Fruit fly (Drosophila melanogaster): ENCODE results near the gene CG9689.

CG9689 gene

DNA sequence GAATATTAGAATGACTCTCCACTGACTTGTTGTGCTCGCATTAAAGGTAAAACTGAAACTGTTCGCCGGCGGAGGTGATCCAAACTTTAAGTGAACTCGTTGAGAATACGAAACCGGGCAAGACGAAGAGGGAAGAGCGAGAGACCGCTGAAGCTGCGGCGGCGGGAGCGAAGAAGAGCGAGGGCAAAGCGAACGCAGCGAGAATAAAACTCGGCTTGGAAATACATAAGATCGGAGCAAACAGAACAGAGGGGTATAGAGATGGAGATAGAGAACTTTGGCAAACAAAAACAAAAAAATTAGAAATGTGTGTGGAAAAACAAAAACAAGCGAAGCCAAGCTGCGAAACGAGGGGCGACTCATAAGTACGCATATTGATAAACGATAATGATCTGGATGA lies 49.1 kb downstream of the CG9689 start, which contains the start of gene Idgf4 (continued):
- TF ChIP-seq topi (GFP tag; optimal IDR thresholded peaks at IDR 0.05) (no peak), ss (GFP tag; optimal IDR thresholded peaks at IDR 0.05) (no peak), Lpt (GFP tag; optimal IDR thresholded peaks at IDR 0.05) (no peak), fkh (GFP tag; optimal IDR thresholded peaks at IDR 0.05) (peak; percentile 72), CG8119 (GFP tag; IDR thresholded peaks at IDR 0.05) (0 out of 3 replicates have a peak, but pooled peaks have one; percentile 20), achi (GFP tag; optimal IDR thresholded peaks at IDR 0.05) (no peak), Sox102F (GFP tag; optimal IDR thresholded peaks at IDR 0.05) (no peak), CG11762 (GFP tag; optimal IDR thresholded peaks at IDR 0.05; ENCODE audit: insufficient read depth) (no peak), vri (GFP tag; optimal IDR thresholded peaks at IDR 0.05) (peak; percentile 23), dsx (GFP tag; optimal IDR thresholded peaks at IDR 0.05; ENCODE audit: poor library complexity, severe bottlenecking) (no peak), CG3032 (tag; optimal IDR thresholded peaks at IDR 0.05) (no peak), fd85E (GFP tag; optimal IDR thresholded peaks at IDR 0.05) (no peak), CG6808 (GFP tag; optimal IDR thresholded peaks at IDR 0.05) (no peak), CG34406 (GFP tag; optimal IDR thresholded peaks at IDR 0.05) (no peak), dac (GFP tag; optimal IDR thresholded peaks at IDR 0.05) (no peak), CG6276 (GFP tag; optimal IDR thresholded peaks at IDR 0.05) (peak; percentile 32)

DNA sequence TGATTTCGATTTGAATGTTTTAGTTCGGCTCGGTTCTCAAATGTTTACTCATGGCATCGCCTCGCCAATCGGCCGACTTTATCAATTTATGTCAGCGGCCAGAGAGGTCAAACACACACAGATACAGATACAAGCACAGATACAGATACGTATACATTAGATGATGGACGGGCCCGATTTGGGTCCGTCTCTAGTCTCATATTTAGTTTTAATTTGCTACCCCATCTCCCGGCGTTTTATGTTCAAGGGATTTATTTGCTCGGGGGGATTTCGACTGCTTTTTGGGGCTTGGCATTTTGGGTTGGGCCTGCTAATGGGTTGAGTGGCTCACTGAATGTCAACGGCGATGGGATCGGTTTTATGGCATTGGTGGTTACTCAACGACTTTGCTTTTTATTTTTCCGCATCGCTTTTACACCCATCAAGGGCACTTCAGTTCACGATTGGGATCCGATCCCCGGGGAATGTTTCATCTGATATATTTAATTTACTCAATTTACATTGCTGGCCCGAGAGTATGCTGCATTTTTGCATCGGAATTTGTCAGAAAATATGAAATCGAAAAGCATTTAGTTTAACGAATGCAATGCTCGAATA lies 50.6 kb downstream of the CG9689 start:
- TF ChIP-seq svp (GFP tag): peak; percentile 86
- TF ChIP-seq lz (GFP tag; optimal IDR thresholded peaks at IDR 0.05): no peak
- TF ChIP-seq fkh (GFP tag; optimal IDR thresholded peaks at IDR 0.05): peak; percentile 3
